Worm (Caenorhabditis elegans) whole organism, L1 larva: Measurements from ENCODE around the gene W04H10.1.

Experiments used
- C16A3.4 ChIP-seq: fragments of 150-350 bp; optimal IDR thresholded peaks from 2 replicates; lab custom pipeline; 2014; ENCODE audit warnings: missing biosample characterization, missing genetic modification characterization
- C34B4.2 ChIP-seq: sonication (generic microtip); optimal IDR thresholded peaks from 2 replicates; lab custom pipeline; 2017; ENCODE audit warnings: mild to moderate bottlenecking, missing genetic modification characterization, missing compliant biosample characterization
- aly-2 ChIP-seq: fragments of 150-350 bp; optimal IDR thresholded peaks from 2 replicates; lab custom pipeline; 2014; ENCODE audit warnings: missing biosample characterization, missing genetic modification characterization
- ama-1 ChIP-seq: fragments of 150-350 bp; optimal IDR thresholded peaks from 2 replicates; lab custom pipeline; 2014
- blmp-1 ChIP-seq: fragments of 150-350 bp; optimal IDR thresholded peaks from 2 replicates; lab custom pipeline; 2014; ENCODE audit warnings: missing biosample characterization, missing genetic modification characterization
- ceh-82 ChIP-seq, 3 experiments: fragments of 150-350 bp in 1 of 3; sonication (generic microtip) in 2 of 3; optimal IDR thresholded peaks; 2 replicates each; lab custom pipeline; 2014 to 2017; ENCODE audit warnings: missing biosample characterization in 3 of 3, missing genetic modification characterization in 3 of 3
- ceh-88 ChIP-seq: fragments of 200-800 bp; sonication (Bioruptor generic); IDR thresholded peaks from 2 replicates; pipeline ENCODE4 v1.3.6; 2022; ENCODE audit warnings: missing genetic modification characterization, missing compliant biosample characterization
- dpl-1 ChIP-seq, 3 experiments: fragments of 150-350 bp in 2 of 3; sonication (generic microtip) in 1 of 3; optimal IDR thresholded peaks; 2 replicates each; lab custom pipeline; 2014 to 2017; ENCODE audit warnings: missing biosample characterization in 3 of 3, missing genetic modification characterization in 3 of 3, missing genetic modification reagents in 3 of 3
- dsc-1 ChIP-seq: sonication (generic microtip); optimal IDR thresholded peaks from 2 replicates; lab custom pipeline; 2016; ENCODE audit warnings: mild to moderate bottlenecking, missing genetic modification characterization, missing compliant biosample characterization
- efl-1 ChIP-seq, 4 experiments: fragments of 150-350 bp; optimal IDR thresholded peaks in 3 of 4; peaks in 1 of 4; 1 replicate in 1 of 4; 2 replicates in 3 of 4; lab custom pipeline; 2014; ENCODE audit warnings: missing biosample characterization in 2 of 4, missing genetic modification characterization in 2 of 4, missing genetic modification reagents in 2 of 4
- elt-3 ChIP-seq, 6 experiments: fragments of 150-350 bp in 1 of 6; sonication (generic microtip); optimal IDR thresholded peaks; 2 replicates each; lab custom pipeline; 2017 to 2018; ENCODE audit warnings: missing biosample characterization in 6 of 6, missing genetic modification characterization in 6 of 6, inconsistent platforms in 1 of 6
- ets-5 ChIP-seq: fragments of 200-800 bp; sonication (Bioruptor generic); IDR thresholded peaks from 2 replicates; pipeline ENCODE4 v1.3.6; 2022; ENCODE audit warnings: missing genetic modification characterization, missing compliant biosample characterization
- fkh-10 ChIP-seq: sonication (generic microtip); optimal IDR thresholded peaks from 2 replicates; lab custom pipeline; 2017; ENCODE audit warnings: missing biosample characterization, missing genetic modification reagents, missing genetic modification characterization
- fkh-8 ChIP-seq: sonication (generic microtip); optimal IDR thresholded peaks from 2 replicates; lab custom pipeline; 2016; ENCODE audit warnings: mild to moderate bottlenecking, missing genetic modification characterization, missing compliant biosample characterization
- fos-1 ChIP-seq: fragments of 150-350 bp; optimal IDR thresholded peaks from 2 replicates; lab custom pipeline; 2014; ENCODE audit warnings: missing biosample characterization, missing genetic modification characterization
- grh-1 ChIP-seq: fragments of 200-800 bp; sonication (Bioruptor generic); IDR thresholded peaks from 2 replicates; pipeline ENCODE4 v1.3.6; 2022; ENCODE audit warnings: missing genetic modification reagents, missing genetic modification characterization, missing compliant biosample characterization
- hpl-2 ChIP-seq: fragments of 150-350 bp; optimal IDR thresholded peaks from 2 replicates; lab custom pipeline; 2014; ENCODE audit warnings: missing biosample characterization, missing genetic modification reagents, missing genetic modification characterization
- isw-1 ChIP-seq: fragments of 200-800 bp; sonication (Bioruptor generic); IDR thresholded peaks from 2 replicates; pipeline ENCODE4 v1.3.6; 2022; ENCODE audit warnings: missing genetic modification characterization, missing compliant biosample characterization
- lin-14 ChIP-seq: fragments of 200-800 bp; sonication (Bioruptor generic); optimal IDR thresholded peaks from 2 replicates; lab custom pipeline; 2018; ENCODE audit warnings: mild to moderate bottlenecking, missing genetic modification characterization, moderate library complexity, missing compliant biosample characterization
- lin-15B ChIP-seq: fragments of 150-350 bp; sonication (generic microtip); optimal IDR thresholded peaks from 3 replicates; lab custom pipeline; 2014; ENCODE audit warnings: missing biosample characterization, missing genetic modification characterization
- lir-3 ChIP-seq: sonication (generic microtip); optimal IDR thresholded peaks from 2 replicates; lab custom pipeline; 2016; ENCODE audit warnings: mild to moderate bottlenecking, missing genetic modification characterization, moderate library complexity, missing compliant biosample characterization; ENCODE audit not compliant: poor library complexity
- lsy-2 ChIP-seq, 2 experiments: fragments of 150-350 bp; optimal IDR thresholded peaks; 2 replicates each; lab custom pipeline; 2014; ENCODE audit warnings: missing biosample characterization in 2 of 2, missing genetic modification characterization in 2 of 2
- mdl-1 ChIP-seq, 2 experiments: fragments of 150-350 bp; optimal IDR thresholded peaks; 2 replicates each; lab custom pipeline; 2014 to 2017; ENCODE audit warnings: missing biosample characterization in 2 of 2, missing genetic modification characterization in 2 of 2, inconsistent platforms in 1 of 2
- mep-1 ChIP-seq: fragments of 150-350 bp; optimal IDR thresholded peaks from 2 replicates; lab custom pipeline; 2014; ENCODE audit warnings: missing biosample characterization, missing genetic modification characterization
- nhr-19 ChIP-seq: fragments of 200-800 bp; sonication (Bioruptor generic); conservative IDR thresholded peaks from 2 replicates; pipeline ENCODE4 v1.3.6; 2022; ENCODE audit warnings: missing genetic modification characterization, missing compliant biosample characterization
- nhr-20 ChIP-seq: sonication (generic microtip); optimal IDR thresholded peaks from 2 replicates; lab custom pipeline; 2016; ENCODE audit warnings: mild to moderate bottlenecking, missing genetic modification characterization, missing compliant biosample characterization
- nhr-237 ChIP-seq: fragments of 150-350 bp; optimal IDR thresholded peaks from 2 replicates; lab custom pipeline; 2014; ENCODE audit warnings: missing biosample characterization, missing genetic modification characterization
- nhr-47 ChIP-seq: sonication (generic microtip); optimal IDR thresholded peaks from 2 replicates; lab custom pipeline; 2016; ENCODE audit warnings: mild to moderate bottlenecking, missing genetic modification characterization, moderate library complexity, missing compliant biosample characterization
- nhr-71 ChIP-seq: sonication (generic microtip); optimal IDR thresholded peaks from 2 replicates; lab custom pipeline; 2016; ENCODE audit warnings: mild to moderate bottlenecking, missing genetic modification characterization, moderate library complexity, missing compliant biosample characterization
- nhr-76 ChIP-seq: sonication (generic microtip); optimal IDR thresholded peaks from 2 replicates; lab custom pipeline; 2017; ENCODE audit warnings: missing biosample characterization, missing genetic modification characterization
- nhr-84 ChIP-seq: sonication (generic microtip); optimal IDR thresholded peaks from 2 replicates; lab custom pipeline; 2017; ENCODE audit warnings: missing biosample characterization, missing genetic modification characterization
- nhr-85 ChIP-seq: sonication (generic microtip); peaks from one replicate; lab custom pipeline; 2016; ENCODE audit warnings: missing genetic modification characterization, inconsistent platforms, missing compliant biosample characterization
- nhr-90 ChIP-seq: sonication (generic microtip); optimal IDR thresholded peaks from 2 replicates; lab custom pipeline; 2016; ENCODE audit warnings: mild to moderate bottlenecking, missing genetic modification characterization, missing compliant biosample characterization; ENCODE audit not compliant: poor library complexity
- pag-3 ChIP-seq: sonication (generic microtip); optimal IDR thresholded peaks from 2 replicates; lab custom pipeline; 2017; ENCODE audit warnings: missing genetic modification characterization, mild to moderate bottlenecking, missing compliant biosample characterization, antibody characterized with exemption, borderline replicate concordance; ENCODE audit not compliant: insufficient read depth
- rnt-1 ChIP-seq: sonication (generic microtip); optimal IDR thresholded peaks from 2 replicates; lab custom pipeline; 2016; ENCODE audit warnings: mild to moderate bottlenecking, missing genetic modification characterization, moderate library complexity, missing compliant biosample characterization
- skn-1 ChIP-seq: fragments of 150-350 bp; optimal IDR thresholded peaks from 2 replicates; lab custom pipeline; 2014; ENCODE audit warnings: missing biosample characterization, missing genetic modification characterization
- snu-23 ChIP-seq: sonication (generic microtip); optimal IDR thresholded peaks from 2 replicates; lab custom pipeline; 2016; ENCODE audit warnings: missing genetic modification characterization, missing compliant biosample characterization
- sox-4 ChIP-seq: sonication (generic microtip); optimal IDR thresholded peaks from 2 replicates; lab custom pipeline; 2016; ENCODE audit warnings: missing genetic modification characterization, missing compliant biosample characterization
- swsn-7 ChIP-seq: sonication (generic microtip); optimal IDR thresholded peaks from 2 replicates; lab custom pipeline; 2016; ENCODE audit warnings: missing genetic modification characterization, missing compliant biosample characterization
- tbx-2 ChIP-seq: sonication (generic microtip); optimal IDR thresholded peaks from 2 replicates; lab custom pipeline; 2016; ENCODE audit warnings: missing genetic modification characterization, missing compliant biosample characterization
- unc-30 ChIP-seq: sonication (generic microtip); optimal IDR thresholded peaks from 2 replicates; lab custom pipeline; 2017; ENCODE audit warnings: missing biosample characterization, missing genetic modification characterization
- unc-86 ChIP-seq: sonication (generic microtip); optimal IDR thresholded peaks from 2 replicates; lab custom pipeline; 2016; ENCODE audit warnings: missing genetic modification characterization, missing compliant biosample characterization
- xbp-1 ChIP-seq: sonication (generic microtip); optimal IDR thresholded peaks from 2 replicates; lab custom pipeline; 2016; ENCODE audit warnings: missing genetic modification characterization, missing compliant biosample characterization
- zag-1 ChIP-seq: fragments of 150-350 bp; optimal IDR thresholded peaks from 2 replicates; lab custom pipeline; 2014; ENCODE audit warnings: missing biosample characterization, missing genetic modification characterization
- zip-4 ChIP-seq: fragments of 200-800 bp; sonication (Bioruptor generic); optimal IDR thresholded peaks from 2 replicates; lab custom pipeline; 2018; ENCODE audit warnings: mild to moderate bottlenecking, missing genetic modification characterization, moderate library complexity, missing compliant biosample characterization
- ztf-11 ChIP-seq, 2 experiments: sonication (generic microtip); optimal IDR thresholded peaks; 2 replicates each; lab custom pipeline; 2016 to 2017; ENCODE audit warnings: missing genetic modification characterization in 2 of 2, missing biosample characterization in 1 of 2, missing compliant biosample characterization in 1 of 2
- ztf-4 ChIP-seq: fragments of 150-350 bp; optimal IDR thresholded peaks from 2 replicates; lab custom pipeline; 2014; ENCODE audit warnings: missing biosample characterization, missing genetic modification characterization

W04H10.1 gene

ce11 chrII:601305-601704 is 7.6 kb upstream of the W04H10.1 start (continued):
- TF ChIP-seq lir-3 (tag; lab: Kevin White, UChicago): peak; percentile 31
- peak; percentile 15; the same call in 1 of the 2 replicates for TF ChIP-seq isw-1 (GFP tag; lab: Robert Waterston, UW)
- peak; percentile 12; the same call in 1 of the 2 replicates for TF ChIP-seq nhr-19 (GFP tag; lab: Robert Waterston, UW)
- peak; percentile 29 for TF ChIP-seq nhr-20
- peak; percentile 60 for TF ChIP-seq nhr-47 (tag; lab: Kevin White, UChicago)
- TF ChIP-seq lsy-2 (tag; optimal IDR thresholded peaks at IDR 0.05; lab: Kevin White, UChicago): peak; percentile 50 to 54
- TF ChIP-seq aly-2 (tag; lab: Kevin White, UChicago): no peak
- peak; percentile 71 for TF ChIP-seq nhr-71
- no peak for TF ChIP-seq fkh-10 (GFP tag; lab: Kevin White, UChicago)
- peak in 2 of 3 experiments; percentile 0 to 52 for TF ChIP-seq dpl-1 (GFP tag; optimal IDR thresholded peaks at IDR 0.05; lab: Kevin White, UChicago)

- no peak for TF ChIP-seq dsc-1
- no peak for TF ChIP-seq snu-23 (GFP tag; lab: Kevin White, UChicago)
- TF ChIP-seq fos-1 (tag; lab: Kevin White, UChicago): no peak
- TF ChIP-seq, all 84 proteins: peak for 0
Observed at ce11 chrII:602020-602419, 6.8 kb upstream of the W04H10.1 start, which contains the start of gene nhl-3. Gene nhl-3 (minus strand): TSS chrII:602120.

- TF ChIP-seq blmp-1 (peak; percentile 70), nhr-71 (peak; percentile 86), dpl-1 (GFP tag; optimal IDR thresholded peaks at IDR 0.05; lab: Kevin White, UChicago) (peak; percentile 34 to 57 (median 49)), xbp-1 (tag; lab: Kevin White, UChicago) (peak; percentile 23), ets-5 (GFP tag; lab: Robert Waterston, UW) (no peak), nhr-85 (tag; lab: Kevin White, UChicago) (peak; percentile 83), dsc-1 (peak; percentile 21), sox-4 (tag; lab: Kevin White, UChicago) (no peak), ama-1 (lab: Kevin White, UChicago) (no peak), elt-3 (tag; optimal IDR thresholded peaks at IDR 0.05; lab: Kevin White, UChicago) (peak in 1 of 6 experiments; percentile 25), unc-86 (tag; lab: Kevin White, UChicago) (peak; percentile 33), ztf-4 (tag; lab: Kevin White, UChicago) (peak; percentile 40), ceh-82 (tag; optimal IDR thresholded peaks at IDR 0.05; lab: Kevin White, UChicago) (peak in 1 of 3 experiments; percentile 56), mep-1 (tag; lab: Kevin White, UChicago) (peak; percentile 87), fkh-8 (tag; lab: Kevin White, UChicago) (peak; percentile 27), lin-15B (tag; lab: Kevin White, UChicago) (no peak), lin-14 (GFP tag; lab: Kevin White, UChicago) (peak; percentile 94), ztf-11 (tag; optimal IDR thresholded peaks at IDR 0.05; lab: Kevin White, UChicago) (peak in 1 of 2 experiments; percentile 4), skn-1 (tag; lab: Kevin White, UChicago) (peak; percentile 76), lir-3 (tag; lab: Kevin White, UChicago) (peak; percentile 8), rnt-1 (peak; percentile 80), nhr-76 (no peak), C34B4.2 (no peak), nhr-19 (GFP tag; lab: Robert Waterston, UW) (no peak), C16A3.4 (tag; lab: Kevin White, UChicago) (peak; percentile 42), isw-1 (GFP tag; lab: Robert Waterston, UW) (peak; percentile 22), unc-30 (tag; lab: Kevin White, UChicago) (no peak), zip-4 (GFP tag; lab: Kevin White, UChicago) (no peak), tbx-2 (tag; lab: Kevin White, UChicago) (peak; percentile 66), zag-1 (no peak), swsn-7 (tag; lab: Kevin White, UChicago) (peak; percentile 62), grh-1 (peak; percentile 47; the same call in 1 of the 2 replicates), pag-3 (tag; lab: Kevin White, UChicago) (no peak), ceh-88 (GFP tag; lab: Robert Waterston, UW) (no peak), hpl-2 (GFP tag; lab: Kevin White, UChicago) (no peak), nhr-47 (tag; lab: Kevin White, UChicago) (peak; percentile 40), lsy-2 (tag; optimal IDR thresholded peaks at IDR 0.05; lab: Kevin White, UChicago) (peak; percentile 66 to 74), nhr-237 (no peak), mdl-1 (tag; optimal IDR thresholded peaks at IDR 0.05; lab: Kevin White, UChicago) (peak in 1 of 2 experiments; percentile 81), nhr-84 (tag; lab: Kevin White, UChicago) (no peak), nhr-90 (no peak), efl-1 (optimal IDR thresholded peaks at IDR 0.05; lab: Kevin White, UChicago) (peak; percentile 61 to 68), efl-1 (GFP tag; optimal IDR thresholded peaks at IDR 0.05 in 1 of 2; lab: Kevin White, UChicago) (peak; percentile 53 to 81)
Observed at ce11 chrII:602969-603368, 5.9 kb upstream of the W04H10.1 start.
